Worm (Caenorhabditis elegans) whole organism, L1 larva: Measurements from ENCODE around the gene Y54G2A.18.

Experiments used
- C04F5.9 ChIP-seq: sonication (generic microtip); optimal IDR thresholded peaks from 2 replicates; lab custom pipeline; 2016; ENCODE audit warnings: missing genetic modification characterization, missing compliant biosample characterization
- C16A3.4 ChIP-seq: fragments of 150-350 bp; optimal IDR thresholded peaks from 2 replicates; lab custom pipeline; 2014; ENCODE audit warnings: missing biosample characterization, missing genetic modification characterization
- C34B4.2 ChIP-seq: sonication (generic microtip); optimal IDR thresholded peaks from 2 replicates; lab custom pipeline; 2017; ENCODE audit warnings: mild to moderate bottlenecking, missing genetic modification characterization, missing compliant biosample characterization
- Y116A8C.19 ChIP-seq: sonication (generic microtip); optimal IDR thresholded peaks from 2 replicates; lab custom pipeline; 2016; ENCODE audit warnings: missing compliant biosample characterization, missing genetic modification characterization, borderline replicate concordance
- blmp-1 ChIP-seq: fragments of 150-350 bp; optimal IDR thresholded peaks from 2 replicates; lab custom pipeline; 2014; ENCODE audit warnings: missing biosample characterization, missing genetic modification characterization
- ceh-8 ChIP-seq: fragments of 200-800 bp; sonication (Bioruptor generic); optimal IDR thresholded peaks from 2 replicates; lab custom pipeline; 2018; ENCODE audit warnings: mild to moderate bottlenecking, missing genetic modification characterization, moderate library complexity, missing compliant biosample characterization
- ceh-82 ChIP-seq, 3 experiments: fragments of 150-350 bp in 1 of 3; sonication (generic microtip) in 2 of 3; optimal IDR thresholded peaks; 2 replicates each; lab custom pipeline; 2014 to 2017; ENCODE audit warnings: missing biosample characterization in 3 of 3, missing genetic modification characterization in 3 of 3
- ceh-90 ChIP-seq: sonication (generic microtip); optimal IDR thresholded peaks from 2 replicates; lab custom pipeline; 2016; ENCODE audit warnings: missing genetic modification characterization, missing compliant biosample characterization
- efl-1 ChIP-seq, 4 experiments: fragments of 150-350 bp; optimal IDR thresholded peaks in 3 of 4; peaks in 1 of 4; 1 replicate in 1 of 4; 2 replicates in 3 of 4; lab custom pipeline; 2014; ENCODE audit warnings: missing biosample characterization in 2 of 4, missing genetic modification characterization in 2 of 4, missing genetic modification reagents in 2 of 4
- efl-3 ChIP-seq: fragments of 200-800 bp; sonication (Bioruptor generic); optimal IDR thresholded peaks from 2 replicates; lab custom pipeline; 2018; ENCODE audit warnings: mild to moderate bottlenecking, missing genetic modification characterization, missing compliant biosample characterization
- egl-13 ChIP-seq: sonication (generic microtip); optimal IDR thresholded peaks from 2 replicates; lab custom pipeline; 2016; ENCODE audit warnings: missing genotype, missing genetic modification reagents, missing genetic modification characterization, missing compliant biosample characterization
- elt-2 ChIP-seq: sonication (generic microtip); optimal IDR thresholded peaks from 2 replicates; lab custom pipeline; 2016; ENCODE audit warnings: missing genetic modification characterization, mild to moderate bottlenecking, inconsistent platforms, missing compliant biosample characterization, missing genetic modification reagents
- elt-3 ChIP-seq, 6 experiments: fragments of 150-350 bp in 1 of 6; sonication (generic microtip); optimal IDR thresholded peaks; 2 replicates each; lab custom pipeline; 2017 to 2018; ENCODE audit warnings: missing biosample characterization in 6 of 6, missing genetic modification characterization in 6 of 6, inconsistent platforms in 1 of 6
- fkh-10 ChIP-seq: sonication (generic microtip); optimal IDR thresholded peaks from 2 replicates; lab custom pipeline; 2017; ENCODE audit warnings: missing biosample characterization, missing genetic modification reagents, missing genetic modification characterization
- lin-14 ChIP-seq: fragments of 200-800 bp; sonication (Bioruptor generic); optimal IDR thresholded peaks from 2 replicates; lab custom pipeline; 2018; ENCODE audit warnings: mild to moderate bottlenecking, missing genetic modification characterization, moderate library complexity, missing compliant biosample characterization
- lin-15B ChIP-seq: fragments of 150-350 bp; sonication (generic microtip); optimal IDR thresholded peaks from 3 replicates; lab custom pipeline; 2014; ENCODE audit warnings: missing biosample characterization, missing genetic modification characterization
- lin-35 ChIP-seq, 2 experiments: fragments of 150-350 bp; optimal IDR thresholded peaks; 2 replicates each; lab custom pipeline; 2014; ENCODE audit warnings: missing biosample characterization in 2 of 2, missing genetic modification characterization in 2 of 2, missing genetic modification reagents in 2 of 2
- lir-3 ChIP-seq: sonication (generic microtip); optimal IDR thresholded peaks from 2 replicates; lab custom pipeline; 2016; ENCODE audit warnings: mild to moderate bottlenecking, missing genetic modification characterization, moderate library complexity, missing compliant biosample characterization; ENCODE audit not compliant: poor library complexity
- mab-9 ChIP-seq: fragments of 200-800 bp; sonication (Bioruptor generic); IDR thresholded peaks from 2 replicates; pipeline ENCODE4 v1.3.6; 2022; ENCODE audit warnings: missing genetic modification reagents, missing genetic modification characterization, missing compliant biosample characterization
- mdl-1 ChIP-seq, 2 experiments: fragments of 150-350 bp; optimal IDR thresholded peaks; 2 replicates each; lab custom pipeline; 2014 to 2017; ENCODE audit warnings: missing biosample characterization in 2 of 2, missing genetic modification characterization in 2 of 2, inconsistent platforms in 1 of 2
- mef-2 ChIP-seq: fragments of 150-350 bp; optimal IDR thresholded peaks from 2 replicates; lab custom pipeline; 2014; ENCODE audit warnings: missing biosample characterization, missing genetic modification characterization
- nhr-20 ChIP-seq: sonication (generic microtip); optimal IDR thresholded peaks from 2 replicates; lab custom pipeline; 2016; ENCODE audit warnings: mild to moderate bottlenecking, missing genetic modification characterization, missing compliant biosample characterization
- nhr-71 ChIP-seq: sonication (generic microtip); optimal IDR thresholded peaks from 2 replicates; lab custom pipeline; 2016; ENCODE audit warnings: mild to moderate bottlenecking, missing genetic modification characterization, moderate library complexity, missing compliant biosample characterization
- nhr-76 ChIP-seq: sonication (generic microtip); optimal IDR thresholded peaks from 2 replicates; lab custom pipeline; 2017; ENCODE audit warnings: missing biosample characterization, missing genetic modification characterization
- nhr-77 ChIP-seq: fragments of 150-350 bp; optimal IDR thresholded peaks from 2 replicates; lab custom pipeline; 2014; ENCODE audit warnings: missing biosample characterization, missing genetic modification characterization
- nhr-90 ChIP-seq: sonication (generic microtip); optimal IDR thresholded peaks from 2 replicates; lab custom pipeline; 2016; ENCODE audit warnings: mild to moderate bottlenecking, missing genetic modification characterization, missing compliant biosample characterization; ENCODE audit not compliant: poor library complexity
- pqm-1 ChIP-seq: sonication (generic microtip); optimal IDR thresholded peaks from 3 replicates; lab custom pipeline; 2017; ENCODE audit warnings: missing biosample characterization, missing genetic modification characterization
- skn-1 ChIP-seq: fragments of 150-350 bp; optimal IDR thresholded peaks from 2 replicates; lab custom pipeline; 2014; ENCODE audit warnings: missing biosample characterization, missing genetic modification characterization
- snu-23 ChIP-seq: sonication (generic microtip); optimal IDR thresholded peaks from 2 replicates; lab custom pipeline; 2016; ENCODE audit warnings: missing genetic modification characterization, missing compliant biosample characterization
- sptf-1 ChIP-seq: fragments of 150-350 bp; optimal IDR thresholded peaks from 2 replicates; lab custom pipeline; 2014; ENCODE audit warnings: missing biosample characterization, missing genetic modification characterization
- unc-86 ChIP-seq: sonication (generic microtip); optimal IDR thresholded peaks from 2 replicates; lab custom pipeline; 2016; ENCODE audit warnings: missing genetic modification characterization, missing compliant biosample characterization
- zag-1 ChIP-seq: fragments of 150-350 bp; optimal IDR thresholded peaks from 2 replicates; lab custom pipeline; 2014; ENCODE audit warnings: missing biosample characterization, missing genetic modification characterization
- ztf-4 ChIP-seq: fragments of 150-350 bp; optimal IDR thresholded peaks from 2 replicates; lab custom pipeline; 2014; ENCODE audit warnings: missing biosample characterization, missing genetic modification characterization

Y54G2A.18 gene

DNA sequence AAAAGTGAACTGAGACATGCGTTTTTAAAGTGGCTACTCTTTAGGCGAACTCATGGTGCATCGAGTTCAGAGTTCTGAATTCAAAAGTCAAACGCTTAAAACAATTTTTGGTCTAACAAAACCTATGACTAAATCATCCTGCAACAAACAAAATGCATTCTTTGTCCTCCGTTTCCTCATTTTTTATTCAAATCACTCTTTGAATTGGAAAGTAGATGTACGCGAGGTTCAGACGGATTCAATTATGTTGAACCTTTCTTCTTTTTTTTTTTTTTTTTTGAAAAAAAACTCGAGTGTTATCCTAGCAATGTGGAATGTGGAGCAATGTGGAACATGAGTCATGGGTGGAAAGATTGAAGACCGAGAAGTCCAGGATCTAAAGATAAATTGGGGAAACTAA lies 33.6 kb downstream of the Y54G2A.18 start:
- TF ChIP-seq pqm-1 (tag; lab: Kevin White, UChicago), result no peak
- TF ChIP-seq ceh-82 (tag; optimal IDR thresholded peaks at IDR 0.05; lab: Kevin White, UChicago), result no peak
- TF ChIP-seq nhr-76 (tag; lab: Kevin White, UChicago), result no peak
- TF ChIP-seq blmp-1, result no peak
- TF ChIP-seq unc-86 (tag; lab: Kevin White, UChicago), result peak; percentile 35
- TF ChIP-seq mdl-1 (tag; optimal IDR thresholded peaks at IDR 0.05; lab: Kevin White, UChicago), result no peak
- TF ChIP-seq C04F5.9 (tag; lab: Kevin White, UChicago), result no peak
- no peak for TF ChIP-seq C34B4.2 (tag; lab: Kevin White, UChicago)
- peak; percentile 33 for TF ChIP-seq fkh-10
- no peak for TF ChIP-seq nhr-77 (tag; lab: Kevin White, UChicago)
- no peak for TF ChIP-seq lin-15B (tag; lab: Kevin White, UChicago)
- no peak for TF ChIP-seq elt-3 (tag; optimal IDR thresholded peaks at IDR 0.05; lab: Kevin White, UChicago)
- TF ChIP-seq lin-14, result peak; percentile 37

DNA sequence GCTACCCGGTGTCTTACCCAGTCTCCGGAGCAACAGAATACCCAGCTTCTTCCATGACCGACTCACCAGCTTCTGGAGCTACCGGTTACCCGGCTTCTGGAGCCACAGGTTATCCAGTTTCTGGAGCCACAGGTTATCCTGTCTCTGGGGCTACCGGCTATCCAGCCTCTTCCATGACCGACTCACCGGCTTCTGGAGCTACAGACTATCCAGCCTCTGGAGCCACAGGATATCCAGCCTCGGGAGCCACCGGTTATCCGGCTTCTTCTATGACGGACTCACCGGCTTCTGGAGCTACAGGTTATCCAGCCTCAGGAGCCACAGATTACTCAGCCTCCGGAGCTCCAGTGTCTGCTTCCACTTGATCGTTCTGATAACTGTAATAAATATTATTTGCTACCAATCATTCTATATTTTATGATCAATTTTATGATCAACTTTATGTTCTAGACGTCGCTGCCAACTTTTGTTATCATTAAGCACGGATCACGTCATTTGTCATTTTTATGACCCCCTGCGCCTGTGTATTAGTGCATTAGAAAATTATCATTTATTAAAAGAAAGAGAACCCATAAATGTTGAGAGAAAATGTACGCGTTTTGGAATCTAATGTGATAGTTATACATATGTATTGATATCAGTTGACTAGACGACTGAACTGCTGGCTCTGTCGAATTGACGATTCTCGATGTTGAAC lies 37.1 kb downstream of the Y54G2A.18 start:
- TF ChIP-seq lin-35 (GFP tag; optimal IDR thresholded peaks at IDR 0.05; lab: Kevin White, UChicago) (peak in 1 of 2 experiments; percentile 18), Y116A8C.19 (no peak), elt-2 (tag; lab: Kevin White, UChicago) (peak; percentile 78), nhr-90 (tag; lab: Kevin White, UChicago) (no peak)

DNA sequence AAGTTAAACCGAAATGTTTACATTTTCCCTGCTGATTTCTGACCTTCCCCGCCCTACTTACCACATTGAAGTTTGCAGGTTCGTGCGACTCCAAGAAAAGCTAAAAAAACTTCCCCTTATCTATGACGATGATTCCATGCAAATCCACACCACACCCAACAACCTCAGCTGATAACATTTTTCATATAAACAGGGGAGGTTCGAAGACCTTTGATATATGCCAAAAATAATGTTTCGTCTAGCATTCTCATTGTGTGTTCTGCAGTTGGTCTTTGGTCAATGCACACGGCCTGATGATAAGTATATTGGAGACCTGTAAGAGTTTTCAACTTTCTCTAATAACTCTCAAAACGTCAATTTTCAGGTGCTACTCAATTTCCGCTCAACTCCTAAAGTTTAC lies 38.1 kb downstream of the Y54G2A.18 start:
- no peak for TF ChIP-seq efl-1 (optimal IDR thresholded peaks at IDR 0.05; lab: Kevin White, UChicago)
- TF ChIP-seq efl-1 (GFP tag; optimal IDR thresholded peaks at IDR 0.05 in 1 of 2; lab: Kevin White, UChicago), result peak in 1 of 2 experiments; percentile 62
- no peak for TF ChIP-seq skn-1 (tag; lab: Kevin White, UChicago)
- TF ChIP-seq elt-2 (tag; lab: Kevin White, UChicago), result peak; percentile 47
- TF ChIP-seq, all 84 proteins: peak for 2

DNA sequence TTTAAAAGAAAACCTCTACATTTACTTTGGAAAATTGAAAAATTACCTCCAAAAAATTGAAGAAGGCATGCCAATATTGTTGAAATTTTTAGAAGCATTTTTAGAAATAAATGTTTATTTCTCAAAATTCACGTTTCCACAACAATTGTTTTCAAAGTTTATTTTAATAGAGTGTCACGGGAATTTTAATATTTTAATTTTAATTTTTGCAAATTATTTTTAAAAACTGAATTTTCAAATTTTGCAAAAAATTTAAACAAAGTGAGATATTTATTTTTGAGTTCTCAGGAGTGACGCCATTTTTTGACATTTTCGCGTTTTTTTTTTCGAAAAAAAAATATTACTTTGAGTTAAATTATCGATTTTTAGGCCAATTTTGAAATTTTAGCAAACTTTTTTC lies 39.1 kb downstream of the Y54G2A.18 start, which contains the start of gene Y54G2A.49:
TSS of gene Y54G2A.49 (minus strand) at position 101 of the 400 bp plus-strand sequence.
- no peak for TF ChIP-seq lir-3 (tag; lab: Kevin White, UChicago)
- no peak for TF ChIP-seq efl-3 (GFP tag; lab: Kevin White, UChicago)
- TF ChIP-seq nhr-20 (tag; lab: Kevin White, UChicago), result no peak
- no peak for TF ChIP-seq ztf-4 (tag; lab: Kevin White, UChicago)
- TF ChIP-seq sptf-1 (tag; lab: Kevin White, UChicago), result no peak
- TF ChIP-seq lin-35 (GFP tag; optimal IDR thresholded peaks at IDR 0.05; lab: Kevin White, UChicago), result no peak
- TF ChIP-seq mab-9 (GFP tag; lab: Robert Waterston, UW), result no peak
- TF ChIP-seq zag-1 (tag; lab: Kevin White, UChicago), result no peak
- no peak for TF ChIP-seq snu-23 (GFP tag; lab: Kevin White, UChicago)
- no peak for TF ChIP-seq elt-2 (tag; lab: Kevin White, UChicago)
- TF ChIP-seq ceh-8 (GFP tag; lab: Kevin White, UChicago), result no peak
- TF ChIP-seq C34B4.2 (tag; lab: Kevin White, UChicago), result no peak
- TF ChIP-seq C16A3.4 (tag; lab: Kevin White, UChicago), result no peak
- TF ChIP-seq C04F5.9 (tag; lab: Kevin White, UChicago), result no peak
- TF ChIP-seq blmp-1, result no peak
- no peak for TF ChIP-seq egl-13 (tag; lab: Kevin White, UChicago)
- no peak for TF ChIP-seq mef-2
- TF ChIP-seq, all 84 proteins: peak for 0

DNA sequence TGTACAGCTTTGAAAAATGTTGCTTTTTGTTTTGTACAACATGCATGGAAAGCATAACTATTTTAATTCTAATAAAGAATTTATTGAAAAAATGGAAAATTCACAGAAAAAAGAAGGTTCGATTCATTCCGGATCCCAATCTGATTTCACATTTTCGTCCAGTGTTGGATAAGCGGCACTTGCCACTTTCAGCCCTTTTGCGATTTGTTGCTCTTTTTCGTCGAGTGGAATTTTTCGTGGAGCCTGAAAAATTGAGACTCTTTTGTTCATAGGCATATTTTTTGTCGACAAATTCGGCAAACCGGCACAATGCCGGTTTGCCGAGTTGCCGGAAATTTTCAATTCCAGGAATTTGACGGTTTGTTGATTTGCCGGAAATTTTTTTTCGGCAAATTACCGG lies 40.7 kb downstream of the Y54G2A.18 start:
- TF ChIP-seq ceh-82 (tag; optimal IDR thresholded peaks at IDR 0.05; lab: Kevin White, UChicago) (no peak), skn-1 (tag; lab: Kevin White, UChicago) (no peak), blmp-1 (no peak), mef-2 (no peak), ceh-90 (tag; lab: Kevin White, UChicago) (no peak), nhr-20 (tag; lab: Kevin White, UChicago) (no peak), elt-2 (tag; lab: Kevin White, UChicago) (no peak), nhr-71 (tag; lab: Kevin White, UChicago) (no peak)
